Worm (Caenorhabditis elegans) whole organism, L3 larva: ENCODE data around the gene pis-1.

ENCODE experiments used
- R02D3.7 ChIP-seq: fragments of 150-350 bp; optimal IDR thresholded peaks from 2 replicates; lab custom pipeline; 2014; ENCODE audit warnings: missing biosample characterization, missing genetic modification characterization
- ZK546.5 ChIP-seq: sonication (generic microtip); optimal IDR thresholded peaks from 2 replicates; lab custom pipeline; 2017; ENCODE audit warnings: missing biosample characterization, missing genetic modification characterization
- aly-2 ChIP-seq: fragments of 150-350 bp; optimal IDR thresholded peaks from 2 replicates; lab custom pipeline; 2014; ENCODE audit warnings: missing biosample characterization, missing genetic modification characterization
- ama-1 ChIP-seq: fragments of 150-350 bp; optimal IDR thresholded peaks from 2 replicates; lab custom pipeline; 2018
- ceh-16 ChIP-seq: sonication (generic microtip); optimal IDR thresholded peaks from 2 replicates; lab custom pipeline; 2017; ENCODE audit warnings: missing biosample characterization, missing genetic modification characterization
- ceh-28 ChIP-seq: fragments of 150-350 bp; optimal IDR thresholded peaks from 2 replicates; lab custom pipeline; 2014; ENCODE audit warnings: missing biosample characterization, missing genetic modification reagents, missing genetic modification characterization
- ceh-82 ChIP-seq: fragments of 150-350 bp; optimal IDR thresholded peaks from 2 replicates; lab custom pipeline; 2014; ENCODE audit warnings: missing biosample characterization, missing genetic modification characterization
- daf-12 ChIP-seq: fragments of 150-350 bp; optimal IDR thresholded peaks from 2 replicates; lab custom pipeline; 2014; ENCODE audit warnings: missing biosample characterization, missing genetic modification reagents, missing genetic modification characterization
- egl-27 ChIP-seq: sonication (generic microtip); optimal IDR thresholded peaks from 4 replicates; lab custom pipeline; 2017; ENCODE audit warnings: missing biosample characterization, missing genetic modification reagents, missing genetic modification characterization
- egl-5 ChIP-seq: fragments of 150-350 bp; optimal IDR thresholded peaks from 2 replicates; lab custom pipeline; 2017; ENCODE audit warnings: missing biosample characterization, missing genetic modification reagents, missing genetic modification characterization, inconsistent platforms
- elt-1 ChIP-seq: fragments of 150-350 bp; optimal IDR thresholded peaks from 2 replicates; lab custom pipeline; 2014; ENCODE audit warnings: missing biosample characterization, missing genetic modification characterization
- elt-2 ChIP-seq: sonication (generic microtip); optimal IDR thresholded peaks from 2 replicates; lab custom pipeline; 2016; ENCODE audit warnings: missing genetic modification reagents, mild to moderate bottlenecking, missing genetic modification characterization, missing compliant biosample characterization
- elt-3 ChIP-seq, 3 experiments: fragments of 150-350 bp in 1 of 3; sonication (generic microtip) in 2 of 3; optimal IDR thresholded peaks; 2 replicates in 2 of 3; 4 replicates in 1 of 3; lab custom pipeline; 2014 to 2017; ENCODE audit warnings: missing biosample characterization in 3 of 3, missing genetic modification characterization in 3 of 3
- eor-1 ChIP-seq, 2 experiments: fragments of 150-350 bp; optimal IDR thresholded peaks; 2 replicates each; lab custom pipeline; 2014 to 2018; ENCODE audit warnings: missing biosample characterization in 2 of 2, missing genetic modification characterization in 2 of 2
- hmg-11 ChIP-seq: sonication (generic microtip); optimal IDR thresholded peaks from 2 replicates; lab custom pipeline; 2016; ENCODE audit warnings: missing genetic modification characterization, missing compliant biosample characterization
- jun-1 ChIP-seq: fragments of 150-350 bp; optimal IDR thresholded peaks from 2 replicates; lab custom pipeline; 2014; ENCODE audit warnings: missing biosample characterization, missing genetic modification reagents, missing genetic modification characterization
- lin-15B ChIP-seq: fragments of 150-350 bp; optimal IDR thresholded peaks from 2 replicates; lab custom pipeline; 2014; ENCODE audit warnings: missing biosample characterization, missing genetic modification characterization
- lin-39 ChIP-seq: fragments of 150-350 bp; optimal IDR thresholded peaks from 2 replicates; lab custom pipeline; 2018; ENCODE audit warnings: missing biosample characterization, missing genetic modification reagents, missing genetic modification characterization
- lsy-12 ChIP-seq: sonication (generic microtip); optimal IDR thresholded peaks from 2 replicates; lab custom pipeline; 2016; ENCODE audit warnings: mild to moderate bottlenecking, missing genetic modification characterization, missing compliant biosample characterization
- mdl-1 ChIP-seq: fragments of 150-350 bp; optimal IDR thresholded peaks from 2 replicates; lab custom pipeline; 2014; ENCODE audit warnings: missing biosample characterization, missing genetic modification characterization
- mml-1 ChIP-seq: fragments of 150-350 bp; sonication (generic microtip); optimal IDR thresholded peaks from 3 replicates; lab custom pipeline; 2014; ENCODE audit warnings: missing biosample characterization, missing genetic modification characterization
- nfya-1 ChIP-seq: sonication (generic microtip); optimal IDR thresholded peaks from 2 replicates; lab custom pipeline; 2017; ENCODE audit warnings: missing genetic modification characterization, mild to moderate bottlenecking, missing compliant biosample characterization, antibody characterized with exemption, moderate library complexity; ENCODE audit not compliant: insufficient read depth
- nhr-11 ChIP-seq: fragments of 150-350 bp; optimal IDR thresholded peaks from 2 replicates; lab custom pipeline; 2014; ENCODE audit warnings: missing biosample characterization, missing genetic modification characterization
- nhr-23 ChIP-seq: fragments of 150-350 bp; optimal IDR thresholded peaks from 2 replicates; lab custom pipeline; 2014; ENCODE audit warnings: missing biosample characterization, missing genetic modification reagents, missing genetic modification characterization
- nhr-237 ChIP-seq: fragments of 150-350 bp; optimal IDR thresholded peaks from 2 replicates; lab custom pipeline; 2014; ENCODE audit warnings: missing biosample characterization, missing genetic modification characterization
- nhr-25 ChIP-seq: sonication (generic microtip); optimal IDR thresholded peaks from 2 replicates; lab custom pipeline; 2017; ENCODE audit warnings: missing biosample characterization, missing genetic modification characterization
- nhr-28 ChIP-seq: fragments of 150-350 bp; optimal IDR thresholded peaks from 2 replicates; lab custom pipeline; 2014; ENCODE audit warnings: missing biosample characterization, missing genetic modification characterization
- pha-4 ChIP-seq: fragments of 150-350 bp; optimal IDR thresholded peaks from 2 replicates; lab custom pipeline; 2014; ENCODE audit warnings: missing biosample characterization, missing genetic modification reagents, missing genetic modification characterization
- pqm-1 ChIP-seq: fragments of 150-350 bp; optimal IDR thresholded peaks from 2 replicates; lab custom pipeline; 2017; ENCODE audit warnings: missing biosample characterization, missing genetic modification characterization, inconsistent platforms
- skn-1 ChIP-seq: fragments of 150-350 bp; optimal IDR thresholded peaks from 2 replicates; lab custom pipeline; 2014; ENCODE audit warnings: missing biosample characterization, missing genetic modification characterization
- snpc-4 ChIP-seq: fragments of 150-350 bp; optimal IDR thresholded peaks from 2 replicates; lab custom pipeline; 2014; ENCODE audit warnings: missing biosample characterization, missing genetic modification characterization
- unc-39 ChIP-seq: sonication (generic microtip); optimal IDR thresholded peaks from 4 replicates; lab custom pipeline; 2017; ENCODE audit warnings: missing biosample characterization, missing genetic modification characterization
- unc-62 ChIP-seq: fragments of 150-350 bp; sonication (generic microtip); optimal IDR thresholded peaks from 4 replicates; lab custom pipeline; 2014; ENCODE audit warnings: missing biosample characterization, missing genetic modification reagents, missing genetic modification characterization
- ztf-4 ChIP-seq: fragments of 150-350 bp; optimal IDR thresholded peaks from 2 replicates; lab custom pipeline; 2014; ENCODE audit warnings: missing biosample characterization, missing genetic modification characterization

The pis-1 gene

ce11 chrIV:9825196-9825744 lies 28.9 kb upstream of the pis-1 start, which contains the start of gene mtr-4 (continued):
- TF ChIP-seq egl-5 (peak; percentile 27), nhr-11 (no peak), unc-62 (GFP tag; lab: Kevin White, UChicago) (no peak)

DNA sequence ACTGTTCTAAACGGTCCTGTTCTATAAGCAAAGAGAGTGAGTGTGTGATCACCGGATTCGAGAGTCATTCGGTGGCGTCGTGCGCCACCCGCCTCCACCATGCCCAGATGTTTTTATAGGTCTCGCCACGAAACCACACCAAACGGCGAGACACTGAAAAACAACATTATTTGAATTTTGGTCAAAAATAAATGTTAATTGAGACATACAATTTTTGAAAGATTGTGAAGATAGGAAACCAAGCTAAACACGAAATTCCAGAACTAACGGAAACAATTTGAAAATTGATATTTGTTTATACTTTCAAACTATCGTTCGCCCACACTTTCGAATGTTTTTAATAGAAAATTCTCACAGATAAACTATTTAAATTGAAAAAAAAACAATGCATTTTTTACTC lies 28.1 kb upstream of the pis-1 start, which contains the start of gene catp-6:
catp-6 (minus strand) TSS at position 101 of the 400 bp plus-strand sequence.
- TF ChIP-seq lin-15B (tag; lab: Kevin White, UChicago) (no peak), jun-1 (tag; lab: Kevin White, UChicago) (no peak), skn-1 (no peak), lsy-12 (tag; lab: Kevin White, UChicago) (no peak)

- TF ChIP-seq hmg-11 (tag; lab: Kevin White, UChicago): no peak
- no peak for TF ChIP-seq unc-39 (tag; lab: Kevin White, UChicago)
- no peak for TF ChIP-seq ama-1 (lab: Kevin White, UChicago)
- no peak for TF ChIP-seq ceh-28 (tag; lab: Kevin White, UChicago)
- TF ChIP-seq egl-5: no peak
- TF ChIP-seq elt-1 (tag; lab: Kevin White, UChicago): no peak
- no peak for TF ChIP-seq egl-27 (tag; lab: Kevin White, UChicago)
- no peak for TF ChIP-seq snpc-4 (tag; lab: Kevin White, UChicago)
- no peak for TF ChIP-seq nhr-237 (tag; lab: Kevin White, UChicago)
- no peak for TF ChIP-seq ztf-4 (tag; lab: Kevin White, UChicago)
- no peak for TF ChIP-seq lin-39
- TF ChIP-seq nhr-25 (tag; lab: Kevin White, UChicago): no peak
These were observed 26.2 kb upstream of the pis-1 start for ce11 chrIV:9822585-9822984.

- peak; percentile 40 for TF ChIP-seq nhr-23
- no peak for TF ChIP-seq aly-2 (tag; lab: Kevin White, UChicago)
These were observed 25.2 kb upstream of the pis-1 start, which contains the start of gene col-123 for ce11 chrIV:9821621-9822020. Gene col-123 (plus strand): TSS chrIV:9821921.

- TF ChIP-seq elt-3 (tag; optimal IDR thresholded peaks at IDR 0.05; lab: Kevin White, UChicago) (no peak), nhr-28 (no peak), pqm-1 (tag; lab: Kevin White, UChicago) (no peak), ama-1 (lab: Kevin White, UChicago) (no peak), mml-1 (tag; lab: Kevin White, UChicago) (no peak), nfya-1 (tag; lab: Kevin White, UChicago) (no peak), ceh-82 (tag; lab: Kevin White, UChicago) (no peak), nhr-23 (no peak), mdl-1 (tag; lab: Kevin White, UChicago) (no peak), R02D3.7 (tag; lab: Kevin White, UChicago) (no peak), elt-2 (tag; lab: Kevin White, UChicago) (no peak), ZK546.5 (tag; lab: Kevin White, UChicago) (no peak), eor-1 (tag; optimal IDR thresholded peaks at IDR 0.05; lab: Kevin White, UChicago) (no peak), pha-4 (tag; lab: Kevin White, UChicago) (no peak), daf-12 (tag; lab: Kevin White, UChicago) (no peak), nhr-237 (tag; lab: Kevin White, UChicago) (no peak), aly-2 (tag; lab: Kevin White, UChicago) (no peak), lin-15B (tag; lab: Kevin White, UChicago) (no peak), nhr-11 (no peak), ceh-16 (tag; lab: Kevin White, UChicago) (no peak)
These were observed 19.0 kb upstream of the pis-1 start, which contains the start of gene egl-20 for ce11 chrIV:9815432-9815831. Gene egl-20 (minus strand): TSS chrIV:9815532.
